Fruit fly (Drosophila melanogaster) whole organism, embryonic: ENCODE results near the gene CG17321.
A peak's percentile ranks its signal among the peaks of the same experiment; 100 is the strongest.

Source experiments
- Abd-B ChIP-seq: fragments of 200-800 bp; sonication (Bioruptor generic); optimal IDR thresholded peaks from 2 replicates; lab custom pipeline; 2018; ENCODE audit warnings: missing biosample characterization, mild to moderate bottlenecking, missing genetic modification characterization, moderate library complexity
- Aef1 ChIP-seq: fragments of 200-800 bp; sonication (Bioruptor generic); IDR thresholded peaks from 3 replicates; pipeline ENCODE4 v1.3.6; 2022; ENCODE audit warnings: missing biosample characterization, missing genetic modification characterization
- B-H1 ChIP-seq: fragments of 200-800 bp; sonication (Bioruptor generic); IDR thresholded peaks from 3 replicates; pipeline ENCODE4 v1.3.6; 2022; ENCODE audit warnings: missing biosample characterization, missing genetic modification characterization
- CG10654 ChIP-seq: fragments of 200-800 bp; sonication (Bioruptor generic); optimal IDR thresholded peaks from 2 replicates; lab custom pipeline; 2016; ENCODE audit warnings: missing biosample characterization, missing genetic modification characterization
- CG11723 ChIP-seq: fragments of 200-800 bp; sonication (Bioruptor generic); optimal IDR thresholded peaks from 2 replicates; lab custom pipeline; 2017; ENCODE audit warnings: missing biosample characterization, mild to moderate bottlenecking, missing genetic modification characterization
- CG12104 ChIP-seq: fragments of 200-800 bp; sonication (Bioruptor generic); optimal IDR thresholded peaks from 3 replicates; lab custom pipeline; 2016; ENCODE audit warnings: missing biosample characterization, missing genetic modification characterization
- CG12219 ChIP-seq: fragments of 200-800 bp; sonication (Bioruptor generic); optimal IDR thresholded peaks from 3 replicates; lab custom pipeline; 2018; ENCODE audit warnings: missing biosample characterization, mild to moderate bottlenecking, missing genetic modification characterization
- CG12236 ChIP-seq: fragments of 200-800 bp; sonication (Bioruptor generic); optimal IDR thresholded peaks from 2 replicates; lab custom pipeline; 2016; ENCODE audit warnings: missing biosample characterization, missing genetic modification characterization
- CG12744 ChIP-seq: fragments of 200-800 bp; sonication (Bioruptor generic); optimal IDR thresholded peaks from 2 replicates; lab custom pipeline; 2016; ENCODE audit warnings: missing biosample characterization, missing genetic modification characterization
- CG13296 ChIP-seq: fragments of 200-800 bp; sonication (Bioruptor generic); optimal IDR thresholded peaks from 3 replicates; lab custom pipeline; 2018; ENCODE audit warnings: missing biosample characterization, mild to moderate bottlenecking, missing genetic modification characterization
- CG14014 ChIP-seq: fragments of 200-800 bp; sonication (Bioruptor generic); IDR thresholded peaks from 2 replicates; pipeline ENCODE4 v1.3.6; 2022; ENCODE audit warnings: missing biosample characterization, missing genetic modification characterization
- CG18619 ChIP-seq: fragments of 200-800 bp; sonication (Bioruptor generic); optimal IDR thresholded peaks from 3 replicates; lab custom pipeline; 2017; ENCODE audit warnings: missing biosample characterization, mild to moderate bottlenecking, missing genetic modification characterization
- CG2199 ChIP-seq: fragments of 200-800 bp; sonication (Bioruptor generic); IDR thresholded peaks from 3 replicates; pipeline ENCODE4 v1.3.6; 2022; ENCODE audit warnings: missing biosample characterization, missing genetic modification characterization
- CG2202 ChIP-seq: fragments of 200-800 bp; sonication (Bioruptor generic); optimal IDR thresholded peaks from 2 replicates; lab custom pipeline; 2018; ENCODE audit warnings: missing biosample characterization, mild to moderate bottlenecking, missing genetic modification characterization
- CG31365 ChIP-seq: fragments of 200-800 bp; sonication (Bioruptor generic); optimal IDR thresholded peaks from 2 replicates; lab custom pipeline; 2018; ENCODE audit warnings: missing biosample characterization, mild to moderate bottlenecking, missing genetic modification characterization
- CG32772 ChIP-seq: fragments of 200-800 bp; sonication (Bioruptor generic); IDR thresholded peaks from 2 replicates; pipeline ENCODE4 v1.3.6; 2022; ENCODE audit warnings: missing biosample characterization, missing genetic modification characterization
- CG3281 ChIP-seq: fragments of 200-800 bp; sonication (Bioruptor generic); optimal IDR thresholded peaks from 3 replicates; lab custom pipeline; 2017; ENCODE audit warnings: missing biosample characterization, mild to moderate bottlenecking, missing genetic modification characterization
- CG34376 ChIP-seq: fragments of 200-800 bp; sonication (Bioruptor generic); optimal IDR thresholded peaks from 2 replicates; lab custom pipeline; 2018; ENCODE audit warnings: missing biosample characterization, mild to moderate bottlenecking, missing genetic modification characterization
- CG34422 ChIP-seq: fragments of 200-800 bp; sonication (Bioruptor generic); IDR thresholded peaks from 3 replicates; pipeline ENCODE4 v1.3.6; 2022; ENCODE audit warnings: missing biosample characterization, missing genetic modification characterization
- CG6683 ChIP-seq: fragments of 200-800 bp; sonication (Bioruptor generic); optimal IDR thresholded peaks from 2 replicates; lab custom pipeline; 2017; ENCODE audit warnings: missing biosample characterization, mild to moderate bottlenecking, missing genetic modification characterization, missing genetic modification reagents
- CG7271 ChIP-seq: fragments of 200-800 bp; sonication (Bioruptor generic); optimal IDR thresholded peaks from 2 replicates; lab custom pipeline; 2018; ENCODE audit warnings: missing biosample characterization, mild to moderate bottlenecking, missing genetic modification characterization, moderate library complexity
- CG7786 ChIP-seq: fragments of 200-800 bp; sonication (Bioruptor generic); optimal IDR thresholded peaks from 2 replicates; lab custom pipeline; 2016; ENCODE audit warnings: missing biosample characterization, missing genetic modification characterization
- CG8765 ChIP-seq: fragments of 200-800 bp; sonication (Bioruptor generic); IDR thresholded peaks from 2 replicates; pipeline ENCODE4 v1.3.6; 2022; ENCODE audit warnings: missing biosample characterization, missing genetic modification characterization
- Chrac-16 ChIP-seq: fragments of 200-800 bp; sonication (Bioruptor generic); optimal IDR thresholded peaks from 3 replicates; lab custom pipeline; 2016; ENCODE audit warnings: missing biosample characterization, missing genetic modification characterization
- Doc3 ChIP-seq: fragments of 200-800 bp; sonication (Bioruptor generic); IDR thresholded peaks from 3 replicates; pipeline ENCODE4 v1.3.6; 2022; ENCODE audit warnings: missing biosample characterization, missing genetic modification characterization; ENCODE audit not compliant: partially characterized antibody
- H2.0 ChIP-seq: fragments of 200-800 bp; sonication (Bioruptor generic); IDR thresholded peaks from 2 replicates; pipeline ENCODE4 v1.3.6; 2022; ENCODE audit warnings: missing biosample characterization, missing genetic modification characterization
- Hsf ChIP-seq: fragments of 200-800 bp; sonication (Bioruptor generic); optimal IDR thresholded peaks from 3 replicates; lab custom pipeline; 2016; ENCODE audit warnings: missing biosample characterization, missing genetic modification characterization
- Lhr ChIP-seq: fragments of 200-800 bp; sonication (Bioruptor generic); optimal IDR thresholded peaks from 3 replicates; lab custom pipeline; 2017; ENCODE audit warnings: mild to moderate bottlenecking, missing biosample characterization, missing genetic modification reagents, missing genetic modification characterization
- Myb ChIP-seq: fragments of 200-800 bp; sonication (Bioruptor generic); optimal IDR thresholded peaks from 2 replicates; lab custom pipeline; 2016; ENCODE audit warnings: missing biosample characterization, missing genetic modification characterization
- Six4 ChIP-seq: fragments of 200-800 bp; sonication (Bioruptor generic); optimal IDR thresholded peaks from 2 replicates; lab custom pipeline; 2016; ENCODE audit warnings: missing biosample characterization, missing genetic modification characterization
- Stat92E ChIP-seq, 3 experiments: fragments of >200 bp in 2 of 3; fragments of 200-800 bp in 1 of 3; sonication (Bioruptor generic) in 1 of 3; optimal IDR thresholded peaks; 2 replicates each; lab custom pipeline; 2017 to 2019; ENCODE audit warnings: missing biosample characterization in 3 of 3, missing genetic modification characterization in 3 of 3, mild to moderate bottlenecking in 1 of 3, moderate library complexity in 1 of 3
- Trl ChIP-seq, 3 experiments: fragments of >200 bp in 2 of 3; fragments of 200-800 bp in 1 of 3; sonication (Bioruptor generic) in 1 of 3; optimal IDR thresholded peaks; 2 replicates in 1 of 3; 3 replicates in 2 of 3; lab custom pipeline; 2016 to 2017; ENCODE audit warnings: missing biosample characterization in 1 of 3, missing genetic modification characterization in 1 of 3
- Usf ChIP-seq: fragments of 200-800 bp; sonication (Bioruptor generic); optimal IDR thresholded peaks from 2 replicates; lab custom pipeline; 2017; ENCODE audit warnings: missing genotype, missing biosample characterization, missing genetic modification characterization
- Xbp1 ChIP-seq: fragments of 200-800 bp; sonication (Bioruptor generic); optimal IDR thresholded peaks from 3 replicates; lab custom pipeline; 2016; ENCODE audit warnings: missing biosample characterization, mild to moderate bottlenecking, missing genetic modification characterization
- br ChIP-seq: fragments of >200 bp; optimal IDR thresholded peaks from 2 replicates; lab custom pipeline; 2017
- bsh ChIP-seq, 2 experiments: fragments of 200-800 bp; sonication (Bioruptor generic); optimal IDR thresholded peaks; 2 replicates each; lab custom pipeline; 2017 to 2018; ENCODE audit warnings: mild to moderate bottlenecking in 2 of 2, missing biosample characterization in 2 of 2, missing genetic modification characterization in 2 of 2, moderate library complexity in 1 of 2
- cato ChIP-seq: fragments of 200-800 bp; sonication (Bioruptor generic); optimal IDR thresholded peaks from 2 replicates; lab custom pipeline; 2016; ENCODE audit warnings: missing biosample characterization, missing genetic modification characterization, borderline replicate concordance
- crp ChIP-seq, 2 experiments: fragments of 200-800 bp; sonication (Bioruptor generic); optimal IDR thresholded peaks; 2 replicates in 1 of 2; 3 replicates in 1 of 2; lab custom pipeline; 2017; ENCODE audit warnings: missing biosample characterization in 2 of 2, missing genetic modification characterization in 2 of 2, mild to moderate bottlenecking in 1 of 2, moderate library complexity in 1 of 2
- eyg ChIP-seq: fragments of 200-800 bp; sonication (Bioruptor generic); optimal IDR thresholded peaks from 3 replicates; lab custom pipeline; 2016; ENCODE audit warnings: missing biosample characterization, missing genetic modification characterization
- fd102C ChIP-seq: fragments of 200-800 bp; sonication (Bioruptor generic); optimal IDR thresholded peaks from 2 replicates; lab custom pipeline; 2018; ENCODE audit warnings: missing biosample characterization, mild to moderate bottlenecking, missing genetic modification characterization, moderate library complexity
- gcm2 ChIP-seq: fragments of 200-800 bp; sonication (Bioruptor generic); optimal IDR thresholded peaks from 2 replicates; lab custom pipeline; 2016; ENCODE audit warnings: missing biosample characterization, missing genetic modification characterization
- grn ChIP-seq: fragments of 200-800 bp; sonication (Bioruptor generic); optimal IDR thresholded peaks from 3 replicates; lab custom pipeline; 2017; ENCODE audit warnings: missing biosample characterization, missing genetic modification characterization
- p53 ChIP-seq: fragments of 200-800 bp; sonication (Bioruptor generic); optimal IDR thresholded peaks from 2 replicates; lab custom pipeline; 2016; ENCODE audit warnings: missing biosample characterization, missing genetic modification characterization
- psq ChIP-seq: fragments of 200-800 bp; sonication (Bioruptor generic); optimal IDR thresholded peaks from 2 replicates; lab custom pipeline; 2017; ENCODE audit warnings: missing biosample characterization, missing genetic modification characterization
- pzg ChIP-seq: fragments of 200-800 bp; sonication (Bioruptor generic); optimal IDR thresholded peaks from 3 replicates; lab custom pipeline; 2018; ENCODE audit warnings: missing biosample characterization, mild to moderate bottlenecking, missing genetic modification characterization, moderate library complexity
- sc ChIP-seq, 3 experiments: fragments of >200 bp in 2 of 3; fragments of 200-800 bp in 1 of 3; sonication (Bioruptor generic) in 1 of 3; optimal IDR thresholded peaks; 2 replicates in 2 of 3; 3 replicates in 1 of 3; lab custom pipeline; 2017; ENCODE audit warnings: mild to moderate bottlenecking in 1 of 3, missing biosample characterization in 1 of 3, missing genetic modification characterization in 1 of 3, missing genetic modification reagents in 1 of 3
- tup ChIP-seq: fragments of 200-800 bp; sonication (Bioruptor generic); optimal IDR thresholded peaks from 2 replicates; lab custom pipeline; 2016; ENCODE audit warnings: missing biosample characterization, mild to moderate bottlenecking, missing genetic modification characterization, moderate library complexity
- usp ChIP-seq: fragments of >200 bp; optimal IDR thresholded peaks from 2 replicates; lab custom pipeline; 2017; ENCODE audit warnings: missing biosample characterization, missing genetic modification characterization
- yki ChIP-seq: fragments of >200 bp; optimal IDR thresholded peaks from 3 replicates; lab custom pipeline; 2018

CG17321 gene

DNA sequence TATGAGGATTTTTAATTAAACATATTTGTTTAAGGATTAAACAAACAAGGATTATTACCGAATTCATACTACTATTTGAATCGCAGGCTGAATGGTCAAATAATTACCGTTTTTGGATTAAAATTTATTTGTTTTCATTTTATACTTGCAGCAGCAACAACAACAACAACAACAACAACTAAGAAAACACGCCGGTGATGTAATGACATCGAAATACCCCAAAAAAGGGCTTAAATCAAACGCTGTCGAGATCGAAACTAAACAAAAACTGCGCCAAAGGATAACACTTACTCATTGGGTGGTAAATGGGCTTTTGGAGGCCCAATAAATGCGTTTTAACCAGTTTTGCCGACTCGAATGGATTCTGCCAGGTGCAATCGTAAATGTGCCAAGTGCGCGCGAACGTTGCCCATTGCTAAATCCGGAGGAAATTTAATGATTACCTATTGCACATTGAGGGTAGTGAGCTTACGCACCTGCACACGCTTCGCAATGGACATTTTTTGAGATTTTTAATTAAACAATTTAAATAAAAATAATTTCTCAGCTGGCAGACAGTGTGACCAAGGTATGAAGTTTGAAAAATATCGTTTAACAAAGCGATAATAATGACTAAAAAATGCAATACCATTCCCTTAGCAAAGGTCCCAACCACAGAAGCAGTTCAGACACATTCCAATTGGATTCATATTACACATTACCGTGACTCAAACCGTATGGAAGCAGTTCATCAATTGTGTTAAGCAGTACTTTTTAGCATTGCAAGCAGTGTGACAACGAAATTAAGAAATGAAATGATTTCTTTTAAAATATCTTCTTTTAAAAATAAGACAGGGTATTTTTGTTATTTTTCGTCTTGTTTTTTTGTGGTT lies 13.9 kb downstream of the CG17321 start, which contains the start of the genes CG10602 and mRpL13 (continued):
- TF ChIP-seq Six4 (peak; percentile 1), CG7271 (tag; lab: Kevin White, UChicago) (no peak), Trl (optimal IDR thresholded peaks at IDR 0.05; lab: Kevin White, UChicago) (no peak), Trl (GFP tag; optimal IDR thresholded peaks at IDR 0.05; lab: Kevin White, UChicago) (no peak), Hsf (no peak), sc (optimal IDR thresholded peaks at IDR 0.05; lab: Kevin White, UChicago) (no peak), sc (GFP tag; optimal IDR thresholded peaks at IDR 0.05; lab: Kevin White, UChicago) (no peak), CG12219 (GFP tag; lab: Kevin White, UChicago) (no peak), CG13296 (GFP tag; lab: Kevin White, UChicago) (no peak), CG2202 (no peak), cato (no peak), CG3281 (GFP tag; lab: Kevin White, UChicago) (no peak), CG34376 (GFP tag; lab: Kevin White, UChicago) (no peak), CG12744 (peak; percentile 13), Xbp1 (GFP tag; lab: Kevin White, UChicago) (peak; percentile 24), pzg (GFP tag; lab: Kevin White, UChicago) (peak; percentile 97), Doc3 (no peak), yki (lab: Kevin White, UChicago) (peak; percentile 46), eyg (no peak), CG10654 (GFP tag; lab: Kevin White, UChicago) (no peak), gcm2 (GFP tag; lab: Kevin White, UChicago) (no peak), H2.0 (no peak), CG18619 (GFP tag; lab: Kevin White, UChicago) (no peak), CG12104 (GFP tag; lab: Kevin White, UChicago) (no peak), Lhr (GFP tag; lab: Kevin White, UChicago) (peak; percentile 97), usp (GFP tag; lab: Kevin White, UChicago) (no peak), CG31365 (tag; lab: Kevin White, UChicago) (peak; percentile 99), Stat92E (GFP tag; optimal IDR thresholded peaks at IDR 0.05; lab: Kevin White, UChicago) (peak in 1 of 3 experiments; percentile 69), crp (GFP tag; optimal IDR thresholded peaks at IDR 0.05; lab: Kevin White, UChicago) (peak in 1 of 2 experiments; percentile 86), CG34422 (GFP tag; lab: Robert Waterston, UW) (peak; percentile 61; the same call in 2 of the 3 replicates), bsh (GFP tag; optimal IDR thresholded peaks at IDR 0.05; lab: Kevin White, UChicago) (no peak), fd102C (no peak), Myb (peak; percentile 72), CG11723 (no peak), Abd-B (GFP tag; lab: Kevin White, UChicago) (peak; percentile 82), CG8765 (GFP tag; lab: Robert Waterston, UW) (no peak), B-H1 (GFP tag; lab: Robert Waterston, UW) (no peak), CG14014 (GFP tag; lab: Robert Waterston, UW) (no peak), Chrac-16 (GFP tag; lab: Kevin White, UChicago) (no peak), br (lab: Kevin White, UChicago) (no peak), CG7786 (GFP tag; lab: Kevin White, UChicago) (peak; percentile 9), grn (GFP tag; lab: Kevin White, UChicago) (no peak), CG6683 (no peak), CG2199 (GFP tag; lab: Robert Waterston, UW) (peak; percentile 87), Usf (no peak), Aef1 (no peak), tup (GFP tag; lab: Kevin White, UChicago) (no peak), CG32772 (GFP tag; lab: Robert Waterston, UW) (no peak), p53 (GFP tag; lab: Kevin White, UChicago) (peak; percentile 43), psq (GFP tag; lab: Kevin White, UChicago) (no peak), CG12236 (no peak)
